Worm (Caenorhabditis elegans) whole organism, L3 larva: ENCODE data around the gene tmem-184.

Experiments used
- egl-27 ChIP-seq: sonication (generic microtip); optimal IDR thresholded peaks from 4 replicates; lab custom pipeline; 2017; ENCODE audit warnings: missing biosample characterization, missing genetic modification reagents, missing genetic modification characterization
- elt-3 ChIP-seq, 3 experiments: fragments of 150-350 bp in 1 of 3; sonication (generic microtip) in 2 of 3; optimal IDR thresholded peaks; 2 replicates in 2 of 3; 4 replicates in 1 of 3; lab custom pipeline; 2014 to 2017; ENCODE audit warnings: missing biosample characterization in 3 of 3, missing genetic modification characterization in 3 of 3
- fos-1 ChIP-seq: fragments of 150-350 bp; optimal IDR thresholded peaks from 2 replicates; lab custom pipeline; 2014; ENCODE audit warnings: missing biosample characterization, missing genetic modification characterization
- nhr-12 ChIP-seq: fragments of 150-350 bp; optimal IDR thresholded peaks from 2 replicates; lab custom pipeline; 2014; ENCODE audit warnings: missing biosample characterization, missing genetic modification characterization
- nhr-25 ChIP-seq: sonication (generic microtip); optimal IDR thresholded peaks from 2 replicates; lab custom pipeline; 2017; ENCODE audit warnings: missing biosample characterization, missing genetic modification characterization
- pqm-1 ChIP-seq: fragments of 150-350 bp; optimal IDR thresholded peaks from 2 replicates; lab custom pipeline; 2017; ENCODE audit warnings: missing biosample characterization, missing genetic modification characterization, inconsistent platforms
- unc-39 ChIP-seq: sonication (generic microtip); optimal IDR thresholded peaks from 4 replicates; lab custom pipeline; 2017; ENCODE audit warnings: missing biosample characterization, missing genetic modification characterization

DNA sequence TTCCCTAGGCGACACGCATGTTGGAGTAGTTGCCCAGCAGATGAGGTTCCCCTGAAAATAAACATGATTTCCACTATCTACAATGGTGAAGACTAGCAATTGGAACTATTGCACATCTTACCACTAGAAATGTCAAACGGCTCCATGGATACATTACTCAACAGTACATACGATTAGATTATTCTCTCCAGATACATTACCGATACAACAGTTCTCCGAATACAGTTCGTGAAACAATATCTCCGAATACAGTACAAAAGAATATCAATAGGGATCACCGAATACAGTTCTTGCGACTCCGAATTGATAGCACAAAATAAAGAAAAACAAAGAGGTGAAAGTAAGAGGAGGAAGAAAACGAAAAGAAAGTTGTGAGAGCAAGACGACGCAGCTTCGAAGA, 37.1 kb upstream of the tmem-184 start, which contains the start of gene C05G5.7:
- TF ChIP-seq nhr-12 (tag; lab: Kevin White, UChicago) (no peak), pqm-1 (tag; lab: Kevin White, UChicago) (no peak), egl-27 (tag; lab: Kevin White, UChicago) (no peak), nhr-25 (no peak), unc-39 (no peak), fos-1 (no peak), elt-3 (tag; optimal IDR thresholded peaks at IDR 0.05; lab: Kevin White, UChicago) (no peak)
